Fruit fly (Drosophila melanogaster) whole organism, embryonic: ENCODE measurements around the gene Obp83g.
A peak's percentile ranks its signal among the peaks of the same experiment; 100 is the strongest.

Experiments
- Abd-B ChIP-seq: fragments of 200-800 bp; sonication (Bioruptor generic); optimal IDR thresholded peaks from 2 replicates; lab custom pipeline; 2018; ENCODE audit warnings: missing biosample characterization, mild to moderate bottlenecking, missing genetic modification characterization, moderate library complexity
- CG10321 ChIP-seq: fragments of 200-800 bp; sonication (Bioruptor generic); IDR thresholded peaks from 2 replicates; pipeline ENCODE4 v1.3.6; 2022; ENCODE audit warnings: missing biosample characterization, missing genetic modification characterization
- CG11456 ChIP-seq: fragments of 200-800 bp; sonication (Bioruptor generic); IDR thresholded peaks from 3 replicates; pipeline ENCODE4 v1.3.6; 2022; ENCODE audit warnings: missing biosample characterization, missing genetic modification characterization
- CG11695 ChIP-seq: fragments of 200-800 bp; sonication (Bioruptor generic); IDR thresholded peaks from 3 replicates; pipeline ENCODE4 v1.3.6; 2022; ENCODE audit warnings: missing biosample characterization, missing genetic modification characterization
- CG11723 ChIP-seq: fragments of 200-800 bp; sonication (Bioruptor generic); optimal IDR thresholded peaks from 2 replicates; lab custom pipeline; 2017; ENCODE audit warnings: missing biosample characterization, mild to moderate bottlenecking, missing genetic modification characterization
- CG12299 ChIP-seq: fragments of 200-800 bp; sonication (Bioruptor generic); optimal IDR thresholded peaks from 2 replicates; lab custom pipeline; 2018; ENCODE audit warnings: missing biosample characterization, mild to moderate bottlenecking, missing genetic modification characterization
- CG1233 ChIP-seq: fragments of 200-800 bp; sonication (Bioruptor generic); optimal IDR thresholded peaks from 4 replicates; lab custom pipeline; 2018; ENCODE audit warnings: missing biosample characterization, mild to moderate bottlenecking, missing genetic modification characterization
- CG12391 ChIP-seq: fragments of 200-800 bp; sonication (Bioruptor generic); optimal IDR thresholded peaks from 3 replicates; lab custom pipeline; 2018; ENCODE audit warnings: missing biosample characterization, mild to moderate bottlenecking, missing genetic modification characterization, moderate library complexity
- CG1602 ChIP-seq: fragments of 200-800 bp; sonication (Bioruptor generic); optimal IDR thresholded peaks from 3 replicates; lab custom pipeline; 2016; ENCODE audit warnings: missing biosample characterization, missing genetic modification characterization
- CG16779 ChIP-seq: fragments of 200-800 bp; sonication (Bioruptor generic); IDR thresholded peaks from 2 replicates; pipeline ENCODE4 v1.3.6; 2022; ENCODE audit warnings: missing biosample characterization, missing genetic modification characterization
- CG16863 ChIP-seq: fragments of 200-800 bp; sonication (Bioruptor generic); optimal IDR thresholded peaks from 3 replicates; lab custom pipeline; 2016; ENCODE audit warnings: missing biosample characterization, missing genetic modification characterization
- CG17802 ChIP-seq: fragments of 200-800 bp; sonication (Bioruptor generic); optimal IDR thresholded peaks from 2 replicates; lab custom pipeline; 2018; ENCODE audit warnings: missing biosample characterization, mild to moderate bottlenecking, missing genetic modification characterization, moderate library complexity
- CG2120 ChIP-seq: fragments of 200-800 bp; sonication (Bioruptor generic); optimal IDR thresholded peaks from 3 replicates; lab custom pipeline; 2016; ENCODE audit warnings: missing biosample characterization, missing genetic modification characterization
- CG33213 ChIP-seq: fragments of 200-800 bp; sonication (Bioruptor generic); optimal IDR thresholded peaks from 3 replicates; lab custom pipeline; 2016; ENCODE audit warnings: missing biosample characterization, missing genetic modification characterization
- CG34376 ChIP-seq: fragments of 200-800 bp; sonication (Bioruptor generic); optimal IDR thresholded peaks from 2 replicates; lab custom pipeline; 2018; ENCODE audit warnings: missing biosample characterization, mild to moderate bottlenecking, missing genetic modification characterization
- CG4424 ChIP-seq: fragments of 200-800 bp; sonication (Bioruptor generic); optimal IDR thresholded peaks from 3 replicates; lab custom pipeline; 2016; ENCODE audit warnings: missing biosample characterization, missing genetic modification characterization
- CG5180 ChIP-seq: fragments of 200-800 bp; sonication (Bioruptor generic); optimal IDR thresholded peaks from 3 replicates; lab custom pipeline; 2017; ENCODE audit warnings: missing biosample characterization, missing genetic modification characterization, mild to moderate bottlenecking, moderate library complexity, missing genetic modification reagents
- CG7271 ChIP-seq: fragments of 200-800 bp; sonication (Bioruptor generic); optimal IDR thresholded peaks from 2 replicates; lab custom pipeline; 2018; ENCODE audit warnings: missing biosample characterization, mild to moderate bottlenecking, missing genetic modification characterization, moderate library complexity
- CG7928 ChIP-seq: fragments of 200-800 bp; sonication (Bioruptor generic); optimal IDR thresholded peaks from 2 replicates; lab custom pipeline; 2017; ENCODE audit warnings: missing biosample characterization, mild to moderate bottlenecking, missing genetic modification characterization
- CG7987 ChIP-seq: fragments of 200-800 bp; sonication (Bioruptor generic); optimal IDR thresholded peaks from 2 replicates; lab custom pipeline; 2018; ENCODE audit warnings: missing biosample characterization, mild to moderate bottlenecking, missing genetic modification characterization, moderate library complexity
- CG9817 ChIP-seq: fragments of 200-800 bp; sonication (Bioruptor generic); optimal IDR thresholded peaks from 2 replicates; lab custom pipeline; 2018; ENCODE audit warnings: missing biosample characterization, mild to moderate bottlenecking, missing genetic modification characterization, moderate library complexity
- CHES-1-like ChIP-seq: fragments of 200-800 bp; sonication (Bioruptor generic); optimal IDR thresholded peaks from 2 replicates; lab custom pipeline; 2016; ENCODE audit warnings: missing biosample characterization, missing genetic modification characterization
- CTCF ChIP-seq: fragments of 200-800 bp; sonication (Bioruptor generic); optimal IDR thresholded peaks from 2 replicates; lab custom pipeline; 2017; ENCODE audit warnings: missing biosample characterization, mild to moderate bottlenecking, missing genetic modification characterization, moderate library complexity
- CrebB ChIP-seq: fragments of 200-800 bp; sonication (Bioruptor generic); optimal IDR thresholded peaks from 3 replicates; lab custom pipeline; 2018; ENCODE audit warnings: missing biosample characterization, mild to moderate bottlenecking, missing genetic modification characterization
- D19A ChIP-seq: fragments of 200-800 bp; optimal IDR thresholded peaks from 3 replicates; lab custom pipeline; 2019; ENCODE audit warnings: missing biosample characterization, mild to moderate bottlenecking, missing genetic modification characterization, moderate library complexity
- Drgx ChIP-seq: fragments of 200-800 bp; sonication (Bioruptor generic); IDR thresholded peaks from 2 replicates; pipeline ENCODE4 v1.3.6; 2022; ENCODE audit warnings: missing biosample characterization, missing genetic modification characterization
- Gsc ChIP-seq: fragments of 200-800 bp; sonication (Bioruptor generic); IDR thresholded peaks from 2 replicates; pipeline ENCODE4 v1.3.6; 2022; ENCODE audit warnings: missing biosample characterization, missing genetic modification characterization
- HHEX ChIP-seq: fragments of 200-800 bp; sonication (Bioruptor generic); optimal IDR thresholded peaks from 3 replicates; lab custom pipeline; 2017; ENCODE audit warnings: missing biosample characterization, mild to moderate bottlenecking, missing genetic modification characterization, missing genetic modification reagents
- HLH3B ChIP-seq: fragments of 200-800 bp; sonication (Bioruptor generic); IDR thresholded peaks from 2 replicates; pipeline ENCODE4 v1.3.6; 2022; ENCODE audit warnings: missing biosample characterization, missing genetic modification characterization
- NC2β ChIP-seq: fragments of 200-800 bp; sonication (Bioruptor generic); optimal IDR thresholded peaks from 2 replicates; lab custom pipeline; 2016; ENCODE audit warnings: missing biosample characterization, missing genetic modification characterization
- NK7.1 ChIP-seq: fragments of 200-800 bp; sonication (Bioruptor generic); optimal IDR thresholded peaks from 3 replicates; lab custom pipeline; 2016; ENCODE audit warnings: missing biosample characterization, missing genetic modification characterization
- Poxn ChIP-seq: fragments of 200-800 bp; sonication (Bioruptor generic); IDR thresholded peaks from 2 replicates; pipeline ENCODE4 v1.3.6; 2022; ENCODE audit warnings: missing biosample characterization, missing genetic modification characterization
- Ptx1 ChIP-seq: fragments of 200-800 bp; sonication (Bioruptor generic); IDR thresholded peaks from 2 replicates; pipeline ENCODE4 v1.3.6; 2022; ENCODE audit warnings: missing biosample characterization, missing genetic modification characterization
- ash1 ChIP-seq: fragments of 200-800 bp; sonication (Bioruptor generic); optimal IDR thresholded peaks from 2 replicates; lab custom pipeline; 2018; ENCODE audit warnings: missing biosample characterization, mild to moderate bottlenecking, missing genetic modification characterization
- bab2 ChIP-seq: fragments of 200-800 bp; sonication (Bioruptor generic); optimal IDR thresholded peaks from 2 replicates; lab custom pipeline; 2016; ENCODE audit warnings: missing biosample characterization, missing genetic modification characterization
- btn ChIP-seq: fragments of 200-800 bp; sonication (Bioruptor generic); optimal IDR thresholded peaks from 2 replicates; lab custom pipeline; 2016; ENCODE audit warnings: missing biosample characterization, missing genetic modification characterization
- da ChIP-seq: fragments of 200-800 bp; sonication (Bioruptor generic); optimal IDR thresholded peaks from 2 replicates; lab custom pipeline; 2016; ENCODE audit warnings: missing biosample characterization, missing genetic modification characterization
- dan ChIP-seq: fragments of 200-800 bp; sonication (Bioruptor generic); IDR thresholded peaks from 2 replicates; pipeline ENCODE4 v1.3.6; 2022; ENCODE audit warnings: missing biosample characterization, missing genetic modification characterization
- dimm ChIP-seq: fragments of 200-800 bp; sonication (Bioruptor generic); IDR thresholded peaks from 2 replicates; pipeline ENCODE4 v1.3.6; 2022; ENCODE audit warnings: missing biosample characterization, missing genetic modification characterization
- dm ChIP-seq: fragments of 200-800 bp; sonication (Bioruptor generic); optimal IDR thresholded peaks from 3 replicates; lab custom pipeline; 2016; ENCODE audit warnings: missing biosample characterization, missing genetic modification characterization
- dmrt11E ChIP-seq: fragments of 200-800 bp; sonication (Bioruptor generic); optimal IDR thresholded peaks from 3 replicates; lab custom pipeline; 2018; ENCODE audit warnings: missing biosample characterization, mild to moderate bottlenecking, missing genetic modification characterization, moderate library complexity
- ind ChIP-seq: fragments of 200-800 bp; sonication (Bioruptor generic); optimal IDR thresholded peaks from 3 replicates; lab custom pipeline; 2016; ENCODE audit warnings: missing biosample characterization, missing genetic modification characterization
- insv ChIP-seq, 2 experiments: fragments of 200-800 bp; sonication (Bioruptor generic); optimal IDR thresholded peaks; 3 replicates each; lab custom pipeline; 2016 to 2018; ENCODE audit warnings: missing biosample characterization in 2 of 2, missing genetic modification characterization in 2 of 2
- odd ChIP-seq: fragments of 200-800 bp; sonication (Bioruptor generic); optimal IDR thresholded peaks from 2 replicates; lab custom pipeline; 2017; ENCODE audit warnings: missing biosample characterization, mild to moderate bottlenecking, missing genetic modification characterization
- otp ChIP-seq: fragments of 200-800 bp; sonication (Bioruptor generic); IDR thresholded peaks from 3 replicates; pipeline ENCODE4, ENCODE4 v1.3.6; 2022; ENCODE audit warnings: missing biosample characterization, missing genetic modification characterization
- psq ChIP-seq: fragments of 200-800 bp; sonication (Bioruptor generic); optimal IDR thresholded peaks from 2 replicates; lab custom pipeline; 2017; ENCODE audit warnings: missing biosample characterization, missing genetic modification characterization
- ro ChIP-seq: fragments of 200-800 bp; sonication (Bioruptor generic); IDR thresholded peaks from 2 replicates; pipeline ENCODE4 v1.3.6; 2022; ENCODE audit warnings: missing biosample characterization, missing genetic modification characterization
- run ChIP-seq: fragments of 200-800 bp; sonication (Bioruptor generic); optimal IDR thresholded peaks from 3 replicates; lab custom pipeline; 2018; ENCODE audit warnings: missing biosample characterization, mild to moderate bottlenecking, missing genetic modification characterization
- shn ChIP-seq: fragments of 200-800 bp; sonication (Bioruptor generic); optimal IDR thresholded peaks from 3 replicates; lab custom pipeline; 2016; ENCODE audit warnings: missing biosample characterization, missing genetic modification characterization
- sqz ChIP-seq: fragments of 200-800 bp; sonication (Bioruptor generic); optimal IDR thresholded peaks from 3 replicates; lab custom pipeline; 2018; ENCODE audit warnings: missing biosample characterization, mild to moderate bottlenecking, missing genetic modification characterization
- vvl ChIP-seq: fragments of 200-800 bp; sonication (Bioruptor generic); IDR thresholded peaks from 2 replicates; pipeline ENCODE4 v1.3.6; 2022; ENCODE audit warnings: missing biosample characterization, missing genetic modification characterization

The Obp83g gene

DNA sequence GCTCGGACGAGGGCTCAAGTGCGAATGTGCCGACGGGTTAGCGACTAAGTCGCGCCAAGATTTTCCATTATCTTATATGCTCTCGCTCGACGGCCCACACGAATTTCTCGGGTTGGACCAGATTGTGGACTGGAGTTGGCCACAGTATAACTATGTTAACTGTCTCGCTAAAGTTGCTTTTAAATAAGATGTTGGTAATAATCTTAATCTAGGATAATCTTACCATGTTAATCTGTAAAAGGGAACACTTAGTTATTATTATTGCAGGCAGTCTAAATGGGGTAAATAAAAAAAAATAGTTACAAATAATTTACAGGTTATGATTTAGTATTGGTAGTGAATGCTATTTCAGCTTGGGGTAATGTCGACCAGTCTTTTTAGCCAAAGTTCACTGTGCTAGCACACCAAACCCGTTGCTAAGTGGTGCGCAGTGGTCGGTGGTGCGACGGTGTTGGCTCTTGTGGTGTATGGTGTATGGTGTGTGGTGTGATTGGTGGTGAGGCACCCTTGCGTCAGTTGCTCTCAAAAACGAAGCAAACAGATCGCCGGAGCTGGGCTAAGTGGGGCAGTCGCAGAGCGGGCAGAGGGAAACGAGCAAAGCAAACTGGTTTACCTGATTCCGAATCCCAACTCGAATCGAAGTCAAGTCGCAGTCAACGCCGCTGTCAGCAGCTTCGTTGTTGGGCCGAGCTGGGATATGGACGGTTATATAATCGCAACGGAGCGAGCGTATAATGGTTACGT, at the start of gene Obp83g (continued):
- TF ChIP-seq CrebB (tag; lab: Kevin White, UChicago) (no peak), dmrt11E (tag; lab: Kevin White, UChicago) (no peak), vvl (GFP tag; lab: Robert Waterston, UW) (peak; percentile 33; the same call in 1 of the 2 replicates), otp (GFP tag; lab: Robert Waterston, UW) (0 out of 3 replicates have a peak, but pooled peaks have one; percentile 7), D19A (tag; lab: Kevin White, UChicago) (peak; percentile 12), Ptx1 (GFP tag; lab: Robert Waterston, UW) (peak; percentile 58), shn (no peak), Abd-B (GFP tag; lab: Kevin White, UChicago) (peak; percentile 21), ind (peak; percentile 40), CG1602 (GFP tag; lab: Kevin White, UChicago) (no peak), psq (GFP tag; lab: Kevin White, UChicago) (no peak), CG33213 (no peak), CG9817 (tag; lab: Kevin White, UChicago) (peak; percentile 57), da (GFP tag; lab: Kevin White, UChicago) (no peak), CG4424 (GFP tag; lab: Kevin White, UChicago) (no peak), CG11456 (GFP tag; lab: Robert Waterston, UW) (0 out of 3 replicates have a peak, but pooled peaks have one; percentile 16), CG16779 (no peak), CG11695 (GFP tag; lab: Robert Waterston, UW) (no peak), CTCF (no peak), odd (GFP tag; lab: Kevin White, UChicago) (peak; percentile 18), Drgx (GFP tag; lab: Robert Waterston, UW) (peak; percentile 66), CG16863 (GFP tag; lab: Kevin White, UChicago) (no peak), dimm (GFP tag; lab: Robert Waterston, UW) (no peak), Poxn (no peak), CG10321 (GFP tag; lab: Robert Waterston, UW) (no peak), sqz (GFP tag; lab: Kevin White, UChicago) (no peak), CG7928 (GFP tag; lab: Kevin White, UChicago) (no peak), CG7271 (no peak), CG2120 (GFP tag; lab: Kevin White, UChicago) (peak; percentile 70), insv (GFP tag; optimal IDR thresholded peaks at IDR 0.05; lab: Kevin White, UChicago) (no peak), NK7.1 (no peak), CHES-1-like (GFP tag; lab: Kevin White, UChicago) (peak; percentile 20), HHEX (GFP tag; lab: Kevin White, UChicago) (peak; percentile 42), CG34376 (GFP tag; lab: Kevin White, UChicago) (no peak), NC2β (GFP tag; lab: Kevin White, UChicago) (no peak), CG1233 (GFP tag; lab: Kevin White, UChicago) (peak; percentile 19), bab2 (no peak), CG12391 (tag; lab: Kevin White, UChicago) (peak; percentile 33), dan (no peak), CG11723 (GFP tag; lab: Kevin White, UChicago) (no peak), ro (GFP tag; lab: Robert Waterston, UW) (no peak), dm (GFP tag; lab: Kevin White, UChicago) (no peak), CG12299 (tag; lab: Kevin White, UChicago) (no peak), btn (GFP tag; lab: Kevin White, UChicago) (no peak), run (no peak), ash1 (GFP tag; lab: Kevin White, UChicago) (no peak), CG7987 (GFP tag; lab: Kevin White, UChicago) (no peak), Gsc (GFP tag; lab: Robert Waterston, UW) (no peak), HLH3B (GFP tag; lab: Robert Waterston, UW) (0 out of 2 replicates have a peak, but pooled peaks have one; percentile 13), CG17802 (tag; lab: Kevin White, UChicago) (no peak), CG5180 (GFP tag; lab: Kevin White, UChicago) (peak; percentile 75)
